Worm (Caenorhabditis elegans) whole organism, L3 larva: ENCODE data around the gene dars-1.

Source experiments
- aly-2 ChIP-seq: fragments of 150-350 bp; optimal IDR thresholded peaks from 2 replicates; lab custom pipeline; 2014; ENCODE audit warnings: missing biosample characterization, missing genetic modification characterization
- elt-3 ChIP-seq, 3 experiments: fragments of 150-350 bp in 1 of 3; sonication (generic microtip) in 2 of 3; optimal IDR thresholded peaks; 2 replicates in 2 of 3; 4 replicates in 1 of 3; lab custom pipeline; 2014 to 2017; ENCODE audit warnings: missing biosample characterization in 3 of 3, missing genetic modification characterization in 3 of 3
- lin-15B ChIP-seq: fragments of 150-350 bp; optimal IDR thresholded peaks from 2 replicates; lab custom pipeline; 2014; ENCODE audit warnings: missing biosample characterization, missing genetic modification characterization
- lin-39 ChIP-seq: fragments of 150-350 bp; optimal IDR thresholded peaks from 2 replicates; lab custom pipeline; 2018; ENCODE audit warnings: missing biosample characterization, missing genetic modification reagents, missing genetic modification characterization
- nhr-77 ChIP-seq: fragments of 150-350 bp; optimal IDR thresholded peaks from 2 replicates; lab custom pipeline; 2014; ENCODE audit warnings: missing biosample characterization, missing genetic modification characterization
- pqm-1 ChIP-seq: fragments of 150-350 bp; optimal IDR thresholded peaks from 2 replicates; lab custom pipeline; 2017; ENCODE audit warnings: missing biosample characterization, missing genetic modification characterization, inconsistent platforms
- snpc-4 ChIP-seq: fragments of 150-350 bp; optimal IDR thresholded peaks from 2 replicates; lab custom pipeline; 2014; ENCODE audit warnings: missing biosample characterization, missing genetic modification characterization
- unc-62 ChIP-seq: fragments of 150-350 bp; sonication (generic microtip); optimal IDR thresholded peaks from 4 replicates; lab custom pipeline; 2014; ENCODE audit warnings: missing biosample characterization, missing genetic modification reagents, missing genetic modification characterization

ce11 chrIII:9455980-9456658 is 34.9 kb downstream of the dars-1 start, which contains the start of the genes rheb-1 and spk-1:
- TF ChIP-seq pqm-1 (tag; lab: Kevin White, UChicago) (peak; percentile 96), unc-62 (GFP tag; lab: Kevin White, UChicago) (peak; percentile 24), snpc-4 (tag; lab: Kevin White, UChicago) (peak; percentile 92), nhr-77 (tag; lab: Kevin White, UChicago) (no peak), elt-3 (tag; optimal IDR thresholded peaks at IDR 0.05; lab: Kevin White, UChicago) (no peak), aly-2 (tag; lab: Kevin White, UChicago) (no peak), lin-39 (peak; percentile 94), lin-15B (peak; percentile 86)
